Worm (Caenorhabditis elegans) whole organism, young adult: ENCODE data around the gene dbl-1.

Experiments
- ceh-91 ChIP-seq: fragments of 200-800 bp; sonication (Bioruptor generic); IDR thresholded peaks from 2 replicates; pipeline ENCODE4 v1.3.6; 2022; ENCODE audit warnings: missing genetic modification reagents, missing genetic modification characterization, missing compliant biosample characterization
- egl-44 ChIP-seq: fragments of 200-800 bp; sonication (Bioruptor generic); IDR thresholded peaks from 2 replicates; pipeline ENCODE4 v1.3.6; 2022; ENCODE audit warnings: missing genetic modification reagents, missing genetic modification characterization, missing compliant biosample characterization
- mes-4 ChIP-seq: sonication (generic microtip); optimal IDR thresholded peaks from 2 replicates; lab custom pipeline; 2016; ENCODE audit warnings: missing genotype, missing genetic modification characterization, missing compliant biosample characterization
- nhr-80 ChIP-seq: sonication (generic microtip); optimal IDR thresholded peaks from 2 replicates; lab custom pipeline; 2016; ENCODE audit warnings: missing genetic modification characterization, missing compliant biosample characterization
- pha-4 ChIP-seq: fragments of 150-350 bp; sonication (generic microtip); optimal IDR thresholded peaks from 2 replicates; lab custom pipeline; 2014; ENCODE audit warnings: missing biosample characterization, missing genetic modification reagents, missing genetic modification characterization
- sea-2 ChIP-seq: fragments of 200-800 bp; sonication (Bioruptor generic); IDR thresholded peaks from 2 replicates; pipeline ENCODE4 v1.3.6; 2022; ENCODE audit warnings: missing genetic modification characterization, missing compliant biosample characterization
- snpc-4 ChIP-seq, 5 experiments: fragments of 150-350 bp in 1 of 5; sonication (generic microtip) in 4 of 5; optimal IDR thresholded peaks; 2 replicates each; lab custom pipeline; 2014 to 2018; ENCODE audit warnings: missing genetic modification characterization in 5 of 5, missing biosample characterization in 3 of 5, antibody characterized with exemption in 2 of 5, mild to moderate bottlenecking in 2 of 5, missing compliant biosample characterization in 2 of 5, missing genotype in 2 of 5, moderate library complexity in 2 of 5, missing genetic modification reagents in 1 of 5

DNA sequence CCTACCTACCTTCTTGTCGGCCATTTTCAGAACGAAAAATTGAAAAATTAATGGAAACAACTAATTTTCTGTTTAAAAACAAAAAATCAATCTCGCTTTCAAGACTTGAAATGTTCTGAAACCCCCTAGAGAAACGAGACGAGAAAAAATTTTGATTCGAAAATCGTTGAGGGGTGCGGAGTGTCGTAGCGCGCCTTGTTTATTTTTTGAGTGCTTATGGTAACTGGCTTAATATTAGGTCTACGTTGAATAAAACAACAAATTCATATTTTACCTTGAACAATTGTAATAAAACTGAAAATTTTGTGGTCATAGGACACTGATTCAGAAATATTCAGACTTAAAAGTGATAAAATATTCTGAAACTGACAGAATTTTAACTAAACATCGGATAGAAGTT is 47.5 kb upstream of the dbl-1 start, which contains the start of gene sna-1:
- TF ChIP-seq mes-4 (tag; lab: Kevin White, UChicago) (no peak), egl-44 (GFP tag; lab: Robert Waterston, UW) (no peak), snpc-4 (GFP tag; optimal IDR thresholded peaks at IDR 0.05; lab: Kevin White, UChicago) (no peak), snpc-4 (tag; optimal IDR thresholded peaks at IDR 0.05; lab: Kevin White, UChicago) (no peak), sea-2 (GFP tag; lab: Robert Waterston, UW) (no peak), nhr-80 (tag; lab: Kevin White, UChicago) (no peak), pha-4 (no peak), ceh-91 (GFP tag; lab: Robert Waterston, UW) (no peak)
